Worm (Caenorhabditis elegans): ENCODE measurements around the gene Y37E11B.10.

ce11 chrIV:3604104-3604503, 2.2 kb downstream of the Y37E11B.10 start:
- TF ChIP-seq efl-1 (optimal IDR thresholded peaks at IDR 0.05) = no peak
- peak in 1 of 2 experiments; percentile 69 for TF ChIP-seq efl-1 (GFP tag; optimal IDR thresholded peaks at IDR 0.05 in 1 of 2)
- TF ChIP-seq fkh-10 (GFP tag; optimal IDR thresholded peaks at IDR 0.05) = no peak
- no peak for TF ChIP-seq nhr-12 (tag; optimal IDR thresholded peaks at IDR 0.05)

Data from whole organism, L1 larva.